Worm (Caenorhabditis elegans): Measurements from ENCODE around the gene B0432.1.

The B0432.1 gene

DNA sequence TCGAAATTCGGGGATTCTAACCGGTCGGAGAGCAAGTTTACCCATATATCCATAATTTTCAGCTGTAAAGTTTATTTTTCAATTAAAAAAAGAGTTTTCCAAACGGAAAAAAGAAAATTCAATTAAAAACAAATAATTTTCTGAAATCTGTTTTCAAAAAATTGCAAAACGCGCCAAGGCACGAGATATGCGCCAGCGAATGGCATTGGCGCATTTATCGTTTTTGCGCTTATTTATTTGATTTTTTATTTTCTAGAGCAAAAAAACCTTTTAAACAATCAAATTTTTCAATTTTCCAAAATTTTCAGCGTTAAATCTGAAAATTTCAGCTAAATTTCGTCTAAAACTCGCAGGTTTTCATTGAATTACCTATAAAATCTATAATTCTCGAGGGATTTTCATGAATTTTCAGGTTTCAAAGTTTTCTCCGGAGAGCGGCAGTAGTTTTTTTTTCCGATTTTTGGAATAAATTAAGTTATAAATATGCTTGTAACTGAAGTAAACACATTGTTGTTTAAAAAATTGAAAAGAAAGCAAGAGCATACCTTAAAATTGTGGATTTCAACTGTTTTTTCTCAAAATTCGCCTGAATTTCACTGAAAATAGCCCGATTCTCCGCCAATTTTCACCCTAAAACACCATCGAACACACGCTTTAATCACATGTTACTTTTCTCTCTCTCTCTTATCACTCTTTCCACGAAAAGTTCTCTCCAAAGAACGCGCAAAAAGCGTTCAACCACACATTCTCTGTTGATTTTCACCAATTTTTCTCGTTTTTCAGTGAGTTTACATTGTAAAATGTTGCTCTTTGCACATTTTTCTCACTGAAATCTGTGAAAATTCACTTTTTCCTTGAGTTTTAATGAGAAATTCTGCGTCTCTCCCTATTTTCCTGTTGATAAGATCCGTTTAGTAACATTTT lies 11.3 kb upstream of the B0432.1 start, which contains the start of gene B0432.10 (continued):
- TF ChIP-seq dpff-1 (tag; optimal IDR thresholded peaks at IDR 0.05) (no peak), sea-2 (GFP tag; IDR thresholded peaks at IDR 0.05) (no peak), repo-1 (tag; optimal IDR thresholded peaks at IDR 0.05) (no peak), lin-26 (GFP tag; IDR thresholded peaks at IDR 0.05) (no peak), ztf-6 (GFP tag; IDR thresholded peaks at IDR 0.05) (no peak), cebp-2 (GFP tag; IDR thresholded peaks at IDR 0.05) (no peak), T07F8.4 (tag; optimal IDR thresholded peaks at IDR 0.05) (no peak), chd-7 (tag; optimal IDR thresholded peaks at IDR 0.05) (no peak), lin-35 (GFP tag; optimal IDR thresholded peaks at IDR 0.05) (peak in 1 of 3 experiments; percentile 96), dox-1 (GFP tag; IDR thresholded peaks at IDR 0.05) (peak; percentile 59), lin-54 (GFP tag; optimal IDR thresholded peaks at IDR 0.05) (peak; percentile 93), bed-2 (GFP tag; IDR thresholded peaks at IDR 0.05) (no peak), madf-6 (GFP tag; IDR thresholded peaks at IDR 0.05) (peak; percentile 41; the same call in 1 of the 2 replicates), hlh-26 (GFP tag; conservative IDR thresholded peaks at IDR 0.05) (no peak), nfya-1 (tag; optimal IDR thresholded peaks at IDR 0.05; ENCODE audit: borderline replicate concordance, insufficient read depth) (no peak), snpc-1.3 (tag; optimal IDR thresholded peaks at IDR 0.05; ENCODE audit: insufficient read depth) (peak; percentile 64), ekl-4 (GFP tag; IDR thresholded peaks at IDR 0.05) (peak; percentile 33; the same call in 1 of the 2 replicates), cebp-1 (GFP tag; IDR thresholded peaks at IDR 0.05) (no peak), cebp-1 (tag; optimal IDR thresholded peaks at IDR 0.05) (peak; percentile 65), lin-40 (tag; optimal IDR thresholded peaks at IDR 0.05) (peak; percentile 83), lsl-1 (GFP tag; optimal IDR thresholded peaks at IDR 0.05) (peak; percentile 28), egl-18 (GFP tag; IDR thresholded peaks at IDR 0.05) (no peak), ets-4 (GFP tag; optimal IDR thresholded peaks at IDR 0.05) (no peak), tbx-9 (tag; optimal IDR thresholded peaks at IDR 0.05; ENCODE audit: borderline replicate concordance) (no peak), Y53F4B.3 (GFP tag; IDR thresholded peaks at IDR 0.05) (no peak), ztf-25 (GFP tag; IDR thresholded peaks at IDR 0.05) (no peak), madf-10 (tag; optimal IDR thresholded peaks at IDR 0.05) (no peak), tbp1 (GFP tag; optimal IDR thresholded peaks at IDR 0.05) (peak; percentile 30), ztf-28 (GFP tag; IDR thresholded peaks at IDR 0.05) (no peak), F49E8.2 (tag; optimal IDR thresholded peaks at IDR 0.05; ENCODE audit: insufficient read depth) (no peak), mes-4 (tag; optimal IDR thresholded peaks at IDR 0.05) (no peak), nhr-120 (GFP tag; IDR thresholded peaks at IDR 0.05) (no peak), snpc-1.1 (tag; optimal IDR thresholded peaks at IDR 0.05; ENCODE audit: insufficient read depth) (no peak), ama-1 (optimal IDR thresholded peaks at IDR 0.05) (no peak), ama-1 (GFP tag; optimal IDR thresholded peaks at IDR 0.05) (no peak), F52B5.7 (tag; optimal IDR thresholded peaks at IDR 0.05) (no peak), aptf-2 (GFP tag; conservative IDR thresholded peaks at IDR 0.05) (no peak), C17E4.6 (GFP tag; IDR thresholded peaks at IDR 0.05) (no peak), F23B12.7 (tag; optimal IDR thresholded peaks at IDR 0.05; ENCODE audit: insufficient read depth) (peak; percentile 75), mel-28 (tag; optimal IDR thresholded peaks at IDR 0.05; ENCODE audit: borderline replicate concordance) (no peak), sptf-2 (GFP tag; optimal IDR thresholded peaks at IDR 0.05) (no peak), ztf-26 (tag; optimal IDR thresholded peaks at IDR 0.05) (peak; percentile 36), ceh-79 (tag; optimal IDR thresholded peaks at IDR 0.05) (no peak), nhr-90 (tag; optimal IDR thresholded peaks at IDR 0.05) (no peak), lag-1 (GFP tag; IDR thresholded peaks at IDR 0.05) (no peak), bed-1 (GFP tag; IDR thresholded peaks at IDR 0.05) (no peak), F37B4.10 (GFP tag; IDR thresholded peaks at IDR 0.05) (no peak)
